Fruit fly (Drosophila melanogaster): ENCODE measurements around the gene Fit1.

- TF ChIP-seq tin (GFP tag; optimal IDR thresholded peaks at IDR 0.05) (peak; percentile 70), Neu2 (GFP tag; optimal IDR thresholded peaks at IDR 0.05; ENCODE audit: borderline replicate concordance) (peak; percentile 36), Optix (GFP tag; IDR thresholded peaks at IDR 0.05) (peak; percentile 90), mirr (GFP tag; optimal IDR thresholded peaks at IDR 0.05) (peak; percentile 25), H2.0 (GFP tag; IDR thresholded peaks at IDR 0.05) (peak; percentile 94), al (GFP tag; IDR thresholded peaks at IDR 0.05) (peak; percentile 91), Atf-2 (GFP tag; optimal IDR thresholded peaks at IDR 0.05) (peak; percentile 86), aop (GFP tag; IDR thresholded peaks at IDR 0.05) (peak; percentile 70; the same call in 1 of the 2 replicates)
Measured at dm6 chr3L:4070221-4070995, 33.0 kb upstream of the Fit1 start.
